Fruit fly (Drosophila melanogaster) whole organism, embryonic: Measurements from ENCODE around the gene CG18557.
A peak's percentile ranks its signal among the peaks of the same experiment; 100 is the strongest.

ENCODE experiments used
- CG10147 ChIP-seq: fragments of 200-800 bp; sonication (Bioruptor generic); optimal IDR thresholded peaks from 2 replicates; lab custom pipeline; 2019; ENCODE audit warnings: missing biosample characterization, mild to moderate bottlenecking, missing genetic modification characterization, moderate library complexity
- CG10366 ChIP-seq: fragments of 200-800 bp; sonication (Bioruptor generic); IDR thresholded peaks from 2 replicates; pipeline ENCODE4 v1.3.6; 2022; ENCODE audit warnings: missing biosample characterization, missing genetic modification characterization
- CG10959 ChIP-seq: fragments of 200-800 bp; sonication (Bioruptor generic); IDR thresholded peaks from 2 replicates; pipeline ENCODE4 v1.3.6; 2022; ENCODE audit warnings: missing biosample characterization, missing genetic modification characterization
- CG11085 ChIP-seq: fragments of 200-800 bp; sonication (Bioruptor generic); IDR thresholded peaks from 2 replicates; pipeline ENCODE4 v1.3.6; 2022; ENCODE audit warnings: missing biosample characterization, missing genetic modification characterization
- CG11247 ChIP-seq: fragments of 200-800 bp; sonication (Bioruptor generic); IDR thresholded peaks from 2 replicates; pipeline ENCODE4 v1.3.6; 2022; ENCODE audit warnings: missing biosample characterization, missing genetic modification characterization
- CG14965 ChIP-seq: fragments of 200-800 bp; sonication (Bioruptor generic); optimal IDR thresholded peaks from 2 replicates; lab custom pipeline; 2016; ENCODE audit warnings: missing biosample characterization, missing genetic modification characterization, borderline replicate concordance
- CG1647 ChIP-seq: fragments of 200-800 bp; sonication (Bioruptor generic); optimal IDR thresholded peaks from 3 replicates; lab custom pipeline; 2016; ENCODE audit warnings: missing biosample characterization, missing genetic modification characterization
- CG16863 ChIP-seq: fragments of 200-800 bp; sonication (Bioruptor generic); optimal IDR thresholded peaks from 3 replicates; lab custom pipeline; 2016; ENCODE audit warnings: missing biosample characterization, missing genetic modification characterization
- CG17361 ChIP-seq: fragments of 200-800 bp; sonication (Bioruptor generic); IDR thresholded peaks from 3 replicates; pipeline ENCODE4 v1.3.6; 2022; ENCODE audit warnings: missing biosample characterization, missing genetic modification characterization
- CG2129 ChIP-seq: fragments of 200-800 bp; sonication (Bioruptor generic); IDR thresholded peaks from 2 replicates; pipeline ENCODE4 v1.3.6; 2022; ENCODE audit warnings: missing biosample characterization, missing genetic modification characterization; ENCODE audit not compliant: partially characterized antibody
- CG30020 ChIP-seq: fragments of 200-800 bp; optimal IDR thresholded peaks from 2 replicates; lab custom pipeline; 2019; ENCODE audit warnings: missing biosample characterization, mild to moderate bottlenecking, missing genetic modification characterization, moderate library complexity
- CG3065 ChIP-seq: fragments of 200-800 bp; sonication (Bioruptor generic); optimal IDR thresholded peaks from 2 replicates; lab custom pipeline; 2016; ENCODE audit warnings: missing biosample characterization, missing genetic modification characterization
- CG3163 ChIP-seq: fragments of 200-800 bp; sonication (Bioruptor generic); optimal IDR thresholded peaks from 3 replicates; lab custom pipeline; 2016; ENCODE audit warnings: missing biosample characterization, missing genetic modification characterization
- CG6683 ChIP-seq: fragments of 200-800 bp; sonication (Bioruptor generic); optimal IDR thresholded peaks from 2 replicates; lab custom pipeline; 2017; ENCODE audit warnings: missing biosample characterization, mild to moderate bottlenecking, missing genetic modification characterization, missing genetic modification reagents
- CG7786 ChIP-seq: fragments of 200-800 bp; sonication (Bioruptor generic); optimal IDR thresholded peaks from 2 replicates; lab custom pipeline; 2016; ENCODE audit warnings: missing biosample characterization, missing genetic modification characterization
- CG9932 ChIP-seq: fragments of 200-800 bp; sonication (Bioruptor generic); IDR thresholded peaks from 2 replicates; pipeline ENCODE4 v1.3.6; 2022; ENCODE audit warnings: missing biosample characterization, missing genetic modification characterization
- Dfd ChIP-seq, 2 experiments: fragments of >200 bp; optimal IDR thresholded peaks; 2 replicates each; lab custom pipeline; 2017; ENCODE audit warnings: missing biosample characterization in 2 of 2, missing genetic modification characterization in 2 of 2
- Doc2 ChIP-seq: fragments of 200-800 bp; sonication (Bioruptor generic); IDR thresholded peaks from 2 replicates; pipeline ENCODE4 v1.3.6; 2022; ENCODE audit warnings: missing biosample characterization, missing genetic modification characterization
- E2f1 ChIP-seq: fragments of 200-800 bp; sonication (Bioruptor generic); IDR thresholded peaks from 2 replicates; pipeline ENCODE4 v1.3.6; 2022; ENCODE audit warnings: missing biosample characterization, missing genetic modification characterization
- Gsc ChIP-seq: fragments of 200-800 bp; sonication (Bioruptor generic); IDR thresholded peaks from 2 replicates; pipeline ENCODE4 v1.3.6; 2022; ENCODE audit warnings: missing biosample characterization, missing genetic modification characterization
- HLHmδ ChIP-seq: fragments of 200-800 bp; sonication (Bioruptor generic); optimal IDR thresholded peaks from 2 replicates; lab custom pipeline; 2018; ENCODE audit warnings: missing biosample characterization, mild to moderate bottlenecking, missing genetic modification characterization, moderate library complexity
- Hey ChIP-seq: fragments of 200-800 bp; sonication (Bioruptor generic); optimal IDR thresholded peaks from 3 replicates; lab custom pipeline; 2018; ENCODE audit warnings: missing biosample characterization, mild to moderate bottlenecking, missing genetic modification characterization
- Lim3 ChIP-seq: fragments of 200-800 bp; sonication (Bioruptor generic); IDR thresholded peaks from 2 replicates; pipeline ENCODE4 v1.3.6; 2022; ENCODE audit warnings: missing biosample characterization, missing genetic modification characterization
- MESR4 ChIP-seq: fragments of 200-800 bp; sonication (Bioruptor generic); optimal IDR thresholded peaks from 2 replicates; lab custom pipeline; 2018; ENCODE audit warnings: missing biosample characterization, mild to moderate bottlenecking, missing genetic modification characterization, moderate library complexity
- Mrtf ChIP-seq: fragments of 200-800 bp; sonication (Bioruptor generic); IDR thresholded peaks from 3 replicates; pipeline ENCODE4 v1.3.6; 2022; ENCODE audit warnings: missing biosample characterization, missing genetic modification characterization
- NK7.1 ChIP-seq: fragments of 200-800 bp; sonication (Bioruptor generic); optimal IDR thresholded peaks from 3 replicates; lab custom pipeline; 2016; ENCODE audit warnings: missing biosample characterization, missing genetic modification characterization
- Opbp ChIP-seq: fragments of 200-800 bp; sonication (Bioruptor generic); IDR thresholded peaks from 3 replicates; pipeline ENCODE4 v1.3.6; 2022; ENCODE audit warnings: missing biosample characterization, missing genetic modification characterization; ENCODE audit not compliant: partially characterized antibody
- Sin3A ChIP-seq: fragments of >200 bp; optimal IDR thresholded peaks from 2 replicates; lab custom pipeline; 2018
- Xbp1 ChIP-seq: fragments of 200-800 bp; sonication (Bioruptor generic); optimal IDR thresholded peaks from 3 replicates; lab custom pipeline; 2016; ENCODE audit warnings: missing biosample characterization, mild to moderate bottlenecking, missing genetic modification characterization
- amos ChIP-seq: fragments of 200-800 bp; sonication (Bioruptor generic); IDR thresholded peaks from 2 replicates; pipeline ENCODE4 v1.3.6; 2022; ENCODE audit warnings: missing biosample characterization, missing genetic modification characterization; ENCODE audit not compliant: partially characterized antibody
- ash1 ChIP-seq: fragments of 200-800 bp; sonication (Bioruptor generic); optimal IDR thresholded peaks from 2 replicates; lab custom pipeline; 2018; ENCODE audit warnings: missing biosample characterization, mild to moderate bottlenecking, missing genetic modification characterization
- ci ChIP-seq: fragments of 200-800 bp; sonication (Bioruptor generic); IDR thresholded peaks from 3 replicates; pipeline ENCODE4 v1.3.6; 2022; ENCODE audit warnings: missing biosample characterization, missing genetic modification characterization
- crc ChIP-seq: fragments of 200-800 bp; sonication (Bioruptor generic); optimal IDR thresholded peaks from 2 replicates; lab custom pipeline; 2016; ENCODE audit warnings: missing biosample characterization, missing genetic modification characterization
- cwo ChIP-seq: fragments of 200-800 bp; sonication (Bioruptor generic); optimal IDR thresholded peaks from 3 replicates; lab custom pipeline; 2017; ENCODE audit warnings: missing biosample characterization, missing genetic modification characterization, mild to moderate bottlenecking, moderate library complexity, missing genetic modification reagents
- dati ChIP-seq: fragments of 200-800 bp; sonication (Bioruptor generic); IDR thresholded peaks from 2 replicates; pipeline ENCODE4 v1.3.6; 2022; ENCODE audit warnings: missing biosample characterization, missing genetic modification characterization
- dmrt11E ChIP-seq: fragments of 200-800 bp; sonication (Bioruptor generic); optimal IDR thresholded peaks from 3 replicates; lab custom pipeline; 2018; ENCODE audit warnings: missing biosample characterization, mild to moderate bottlenecking, missing genetic modification characterization, moderate library complexity
- eve ChIP-seq, 2 experiments: fragments of >200 bp; optimal IDR thresholded peaks; 2 replicates each; lab custom pipeline; 2017; ENCODE audit warnings: missing biosample characterization in 2 of 2, missing genetic modification characterization in 2 of 2
- hb ChIP-seq: fragments of 200-800 bp; sonication (Bioruptor generic); IDR thresholded peaks from 3 replicates; pipeline ENCODE4 v1.3.6; 2022; ENCODE audit warnings: missing biosample characterization, missing genetic modification characterization; ENCODE audit not compliant: partially characterized antibody
- hbn ChIP-seq: fragments of 200-800 bp; sonication (Bioruptor generic); IDR thresholded peaks from 2 replicates; pipeline ENCODE4 v1.3.6; 2022; ENCODE audit warnings: missing biosample characterization, missing genetic modification characterization; ENCODE audit not compliant: partially characterized antibody
- jigr1 ChIP-seq: fragments of 200-800 bp; sonication (Bioruptor generic); IDR thresholded peaks from 3 replicates; pipeline ENCODE4 v1.3.6; 2022; ENCODE audit warnings: missing biosample characterization, missing genetic modification characterization
- kah ChIP-seq: fragments of 200-800 bp; sonication (Bioruptor generic); optimal IDR thresholded peaks from 2 replicates; lab custom pipeline; 2018; ENCODE audit warnings: missing biosample characterization, mild to moderate bottlenecking, missing genetic modification characterization
- kay ChIP-seq: fragments of 200-800 bp; sonication (Bioruptor generic); optimal IDR thresholded peaks from 2 replicates; lab custom pipeline; 2016; ENCODE audit warnings: missing biosample characterization, missing genetic modification characterization
- lbe ChIP-seq: fragments of 200-800 bp; sonication (Bioruptor generic); optimal IDR thresholded peaks from 2 replicates; lab custom pipeline; 2016; ENCODE audit warnings: missing biosample characterization, mild to moderate bottlenecking, missing genetic modification characterization
- schlank ChIP-seq: fragments of 200-800 bp; sonication (Bioruptor generic); optimal IDR thresholded peaks from 2 replicates; lab custom pipeline; 2018; ENCODE audit warnings: missing biosample characterization, mild to moderate bottlenecking, missing genetic modification characterization
- scrt ChIP-seq: fragments of 200-800 bp; sonication (Bioruptor generic); optimal IDR thresholded peaks from 2 replicates; lab custom pipeline; 2018; ENCODE audit warnings: missing biosample characterization, mild to moderate bottlenecking, missing genetic modification characterization, moderate library complexity
- sens ChIP-seq: fragments of 200-800 bp; sonication (Bioruptor generic); peaks from one replicate; lab custom pipeline; 2016; ENCODE audit warnings: missing biosample characterization, missing genetic modification characterization
- twi ChIP-seq: fragments of 200-800 bp; optimal IDR thresholded peaks from 2 replicates; lab custom pipeline; 2019; ENCODE audit warnings: missing biosample characterization, mild to moderate bottlenecking, missing genetic modification characterization, moderate library complexity
- unc-4 ChIP-seq: fragments of 200-800 bp; sonication (Bioruptor generic); IDR thresholded peaks from 2 replicates; pipeline ENCODE4 v1.3.6; 2022; ENCODE audit warnings: missing biosample characterization, missing genetic modification characterization; ENCODE audit not compliant: partially characterized antibody
- yki ChIP-seq: fragments of >200 bp; optimal IDR thresholded peaks from 3 replicates; lab custom pipeline; 2018
- z ChIP-seq: fragments of 200-800 bp; sonication (Bioruptor generic); IDR thresholded peaks from 3 replicates; pipeline ENCODE4 v1.3.6; 2022; ENCODE audit warnings: missing biosample characterization, missing genetic modification characterization

The CG18557 gene

DNA sequence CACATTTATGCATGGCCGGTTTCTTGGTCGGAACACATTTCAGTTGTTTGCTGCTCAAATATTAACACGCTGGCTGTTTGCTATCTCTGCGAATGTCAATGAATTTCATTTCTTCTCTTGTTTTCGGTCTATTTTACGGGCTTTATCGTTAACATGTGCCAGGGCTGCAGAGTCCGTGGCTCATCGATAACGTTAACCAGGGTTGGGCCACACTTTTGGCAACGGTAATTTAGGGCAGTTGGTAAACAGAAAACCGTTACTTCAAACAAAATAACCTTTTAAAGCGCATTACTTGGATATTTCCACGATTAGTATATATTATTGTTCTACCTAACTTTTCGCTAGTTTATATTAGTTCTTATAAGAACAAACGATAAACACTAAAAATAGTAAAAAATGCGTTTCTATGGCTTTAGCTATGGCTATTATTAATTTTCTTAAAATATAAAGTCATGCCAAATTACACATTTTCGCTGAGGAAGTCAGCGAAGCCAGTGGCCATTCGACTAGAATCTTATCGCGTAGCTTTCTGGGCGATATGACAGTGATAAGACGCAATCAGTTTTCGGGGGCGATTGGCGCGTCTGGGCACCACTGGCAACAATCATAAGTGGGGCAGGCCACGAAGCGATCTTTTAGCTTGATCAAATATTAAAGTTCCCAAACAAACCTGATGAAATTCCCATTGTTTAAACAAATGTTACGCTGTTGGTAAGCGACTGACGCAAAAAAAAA lies 37.6 kb upstream of the CG18557 start (continued):
- peak; percentile 20 for TF ChIP-seq CG10147
- TF ChIP-seq CG14965 (GFP tag; lab: Kevin White, UChicago) = no peak
- no peak for TF ChIP-seq CG30020 (tag; lab: Kevin White, UChicago)
- peak; percentile 26 for TF ChIP-seq cwo (GFP tag; lab: Kevin White, UChicago)
- no peak for TF ChIP-seq Hey
- peak; percentile 35; the same call in 1 of the 2 replicates for TF ChIP-seq CG10366 (GFP tag; lab: Robert Waterston, UW)
- TF ChIP-seq CG1647 (GFP tag; lab: Kevin White, UChicago) = peak; percentile 27
- no peak for TF ChIP-seq Dfd (GFP tag; optimal IDR thresholded peaks at IDR 0.05; lab: Kevin White, UChicago)
- TF ChIP-seq crc (GFP tag; lab: Kevin White, UChicago) = peak; percentile 8
- TF ChIP-seq ash1 (GFP tag; lab: Kevin White, UChicago) = no peak
- TF ChIP-seq jigr1 (GFP tag; lab: Robert Waterston, UW) = no peak
- peak; percentile 79 for TF ChIP-seq ci (GFP tag; lab: Robert Waterston, UW)
- no peak for TF ChIP-seq HLHmδ (GFP tag; lab: Kevin White, UChicago)
- no peak; the same call in 2 of the 3 replicates for TF ChIP-seq Opbp (GFP tag; lab: Robert Waterston, UW)
- TF ChIP-seq yki (lab: Kevin White, UChicago) = no peak
- peak; percentile 67 for TF ChIP-seq lbe (GFP tag; lab: Kevin White, UChicago)
- no peak for TF ChIP-seq hbn (GFP tag; lab: Robert Waterston, UW)
- no peak for TF ChIP-seq CG3065 (GFP tag; lab: Kevin White, UChicago)
- no peak for TF ChIP-seq Gsc (GFP tag; lab: Robert Waterston, UW)
- TF ChIP-seq amos = no peak; the same call in 1 of the 2 replicates
- 0 out of 2 replicates have a peak, but pooled peaks have one; percentile 7 for TF ChIP-seq E2f1 (GFP tag; lab: Robert Waterston, UW)
- peak; percentile 46 for TF ChIP-seq kay (GFP tag; lab: Kevin White, UChicago)
- peak; percentile 34 for TF ChIP-seq CG6683
- TF ChIP-seq eve (GFP tag; optimal IDR thresholded peaks at IDR 0.05; lab: Kevin White, UChicago) = no peak
- no peak for TF ChIP-seq twi
- TF ChIP-seq Doc2 (GFP tag; lab: Robert Waterston, UW) = no peak
- peak; percentile 17 for TF ChIP-seq CG7786 (GFP tag; lab: Kevin White, UChicago)
- TF ChIP-seq hb (GFP tag; lab: Robert Waterston, UW) = no peak
- no peak for TF ChIP-seq CG10959 (GFP tag; lab: Robert Waterston, UW)
- no peak for TF ChIP-seq unc-4
- TF ChIP-seq CG17361 (GFP tag; lab: Robert Waterston, UW) = peak; percentile 49; the same call in 2 of the 3 replicates
- peak; percentile 20 for TF ChIP-seq Sin3A (lab: Kevin White, UChicago)
- peak; percentile 68 for TF ChIP-seq CG16863 (GFP tag; lab: Kevin White, UChicago)
- TF ChIP-seq dati (GFP tag; lab: Robert Waterston, UW) = no peak
- no peak for TF ChIP-seq Lim3 (GFP tag; lab: Robert Waterston, UW)
- peak; percentile 32 for TF ChIP-seq MESR4 (GFP tag; lab: Kevin White, UChicago)
- 0 out of 3 replicates have a peak, but pooled peaks have one; percentile 32 for TF ChIP-seq Mrtf (GFP tag; lab: Robert Waterston, UW)
- peak; percentile 50 for TF ChIP-seq CG9932 (GFP tag; lab: Robert Waterston, UW)
- no peak for TF ChIP-seq z (GFP tag; lab: Robert Waterston, UW)
- no peak for TF ChIP-seq CG3163 (GFP tag; lab: Kevin White, UChicago)
- peak; percentile 15 for TF ChIP-seq scrt (GFP tag; lab: Kevin White, UChicago)
- TF ChIP-seq schlank (tag; lab: Kevin White, UChicago) = peak; percentile 19
- TF ChIP-seq CG11247 (GFP tag; lab: Robert Waterston, UW) = peak; percentile 12; the same call in 1 of the 2 replicates
- TF ChIP-seq kah (GFP tag; lab: Kevin White, UChicago) = no peak
- no peak for TF ChIP-seq CG11085 (GFP tag; lab: Robert Waterston, UW)
- peak; percentile 87 for TF ChIP-seq sens (GFP tag; lab: Kevin White, UChicago)
- TF ChIP-seq CG2129 (GFP tag; lab: Robert Waterston, UW) = no peak
- TF ChIP-seq NK7.1 (GFP tag; lab: Kevin White, UChicago) = no peak
- peak; percentile 42 for TF ChIP-seq Xbp1 (GFP tag; lab: Kevin White, UChicago)
- TF ChIP-seq dmrt11E (tag; lab: Kevin White, UChicago) = no peak
